Fruit fly (Drosophila melanogaster): ENCODE data around the gene Hcf.

DNA sequence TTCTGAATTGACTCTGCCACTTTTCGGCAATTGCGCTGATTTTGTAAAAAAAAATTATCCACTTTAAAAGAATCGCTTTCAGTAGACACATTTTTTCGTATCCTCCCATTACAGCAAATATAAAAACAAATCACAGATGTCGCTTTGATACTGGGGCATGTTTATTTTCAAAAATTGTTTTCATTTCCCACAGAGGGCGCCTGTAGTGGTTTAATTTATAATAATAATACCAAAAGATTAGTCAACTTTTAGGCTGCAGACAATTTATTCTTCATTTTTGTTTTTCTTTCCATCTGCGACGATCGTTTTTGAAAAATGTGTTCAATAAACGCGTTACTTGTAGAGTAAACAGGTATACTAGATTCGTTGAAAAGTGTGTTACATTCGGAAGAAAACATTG lies 47.1 kb downstream of the Hcf start:
- TF ChIP-seq CG6175 (GFP tag; IDR thresholded peaks at IDR 0.05): no peak
- no peak for TF ChIP-seq Chrac-16 (GFP tag; optimal IDR thresholded peaks at IDR 0.05)
- TF ChIP-seq CG1603 (tag; optimal IDR thresholded peaks at IDR 0.05): peak; percentile 47
- no peak for TF ChIP-seq pfk (GFP tag; optimal IDR thresholded peaks at IDR 0.05)
- TF ChIP-seq p53 (GFP tag; optimal IDR thresholded peaks at IDR 0.05): peak; percentile 16
- no peak for TF ChIP-seq Oaz (GFP tag; IDR thresholded peaks at IDR 0.05)
- TF ChIP-seq CG32767 (GFP tag; IDR thresholded peaks at IDR 0.05): no peak
- no peak for TF ChIP-seq CG4730 (GFP tag; IDR thresholded peaks at IDR 0.05)
- no peak for TF ChIP-seq wek (GFP tag; optimal IDR thresholded peaks at IDR 0.05)
- no peak for TF ChIP-seq CG12104 (GFP tag; optimal IDR thresholded peaks at IDR 0.05)
- no peak for TF ChIP-seq nerfin-1 (tag; optimal IDR thresholded peaks at IDR 0.05)
